Fruit fly (Drosophila melanogaster): ENCODE results near the gene Ir85a.

Gene Ir85a

dm6 chr3R:8801126-8801762 lies 6.8 kb downstream of the Ir85a start, which contains the start of the genes Pif1A, Pif1B and CCT7 (continued):
- TF ChIP-seq Oaz (GFP tag; IDR thresholded peaks at IDR 0.05) (no peak), prd (optimal IDR thresholded peaks at IDR 0.05) (no peak), prd (GFP tag; IDR thresholded peaks at IDR 0.05) (no peak), dmrt99B (tag; optimal IDR thresholded peaks at IDR 0.05) (no peak), amos (GFP tag; IDR thresholded peaks at IDR 0.05; ENCODE audit: partially characterized antibody) (peak; percentile 91), CG17361 (GFP tag; IDR thresholded peaks at IDR 0.05) (peak; percentile 38; the same call in 1 of the 3 replicates), gem (tag; optimal IDR thresholded peaks at IDR 0.05) (peak; percentile 32), slbo (GFP tag; IDR thresholded peaks at IDR 0.05) (peak; percentile 14; the same call in 1 of the 2 replicates), CG17829 (tag; optimal IDR thresholded peaks at IDR 0.05) (peak; percentile 40), CG13296 (GFP tag; optimal IDR thresholded peaks at IDR 0.05) (no peak), inv (GFP tag; IDR thresholded peaks at IDR 0.05; ENCODE audit: partially characterized antibody) (peak; percentile 90), Kr (GFP tag; optimal IDR thresholded peaks at IDR 0.05) (no peak), CG10959 (GFP tag; IDR thresholded peaks at IDR 0.05) (no peak), knrl (GFP tag; IDR thresholded peaks at IDR 0.05; ENCODE audit: partially characterized antibody) (peak; percentile 93), chm (GFP tag; IDR thresholded peaks at IDR 0.05) (no peak), vfl (GFP tag; optimal IDR thresholded peaks at IDR 0.05) (peak; percentile 17), CG10267 (tag; optimal IDR thresholded peaks at IDR 0.05) (peak; percentile 57), Fer1 (GFP tag; optimal IDR thresholded peaks at IDR 0.05) (peak; percentile 15), tgo (GFP tag; IDR thresholded peaks at IDR 0.05) (no peak), ato (GFP tag; IDR thresholded peaks at IDR 0.05; ENCODE audit: partially characterized antibody) (peak; percentile 77), vvl (GFP tag; IDR thresholded peaks at IDR 0.05) (peak; percentile 24; the same call in 1 of the 2 replicates), Dp (GFP tag; optimal IDR thresholded peaks at IDR 0.05) (peak; percentile 79), da (GFP tag; optimal IDR thresholded peaks at IDR 0.05) (peak; percentile 33), dpn (GFP tag; optimal IDR thresholded peaks at IDR 0.05) (peak; percentile 25 to 45), Med (GFP tag) (peak; percentile 90)

DNA sequence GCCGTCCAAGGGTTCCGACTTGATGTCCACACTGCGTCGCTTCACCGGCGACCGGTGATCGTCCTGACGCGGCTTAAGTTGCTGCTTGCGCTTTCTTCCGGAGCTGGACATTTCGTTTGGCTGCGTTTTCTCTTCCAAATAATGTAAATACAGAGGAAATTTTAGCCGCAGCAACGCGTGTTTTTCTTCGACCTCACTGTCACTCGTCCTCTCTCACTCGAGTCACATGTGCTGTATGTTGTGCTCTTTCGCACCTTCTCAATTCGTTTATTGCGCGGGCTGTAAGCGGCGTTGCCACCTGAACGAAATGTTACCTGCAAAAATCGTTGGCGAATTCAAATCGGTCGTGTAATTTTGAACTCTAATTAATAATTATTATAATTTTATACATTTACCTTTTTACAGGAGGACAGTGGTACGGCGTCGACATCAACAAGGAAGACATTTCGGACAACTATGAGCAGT lies 10.9 kb downstream of the Ir85a start, which contains the start of gene CG9839:
Gene CG9839 (minus strand): TSS at position 415 of the 465 bp plus-strand sequence.
- no peak for TF ChIP-seq TFAM (GFP tag; optimal IDR thresholded peaks at IDR 0.05)
- TF ChIP-seq CG4360 (GFP tag; IDR thresholded peaks at IDR 0.05): no peak
- TF ChIP-seq phol (tag; optimal IDR thresholded peaks at IDR 0.05): no peak
- TF ChIP-seq CG12071 (GFP tag; optimal IDR thresholded peaks at IDR 0.05): no peak
- no peak for TF ChIP-seq Aef1 (GFP tag; IDR thresholded peaks at IDR 0.05)
- no peak for TF ChIP-seq mirr (GFP tag; optimal IDR thresholded peaks at IDR 0.05)
- 0 out of 2 replicates have a peak, but pooled peaks have one; percentile 17 for TF ChIP-seq vvl (GFP tag; IDR thresholded peaks at IDR 0.05)
- no peak for TF ChIP-seq eve (GFP tag; optimal IDR thresholded peaks at IDR 0.05)
- TF ChIP-seq CG30403 (GFP tag; optimal IDR thresholded peaks at IDR 0.05): no peak
- TF ChIP-seq sens (GFP tag): no peak
- TF ChIP-seq Drgx (GFP tag; IDR thresholded peaks at IDR 0.05): 0 out of 2 replicates have a peak, but pooled peaks have one; percentile 6
- no peak for TF ChIP-seq Taf1 (GFP tag; IDR thresholded peaks at IDR 0.05)
- TF ChIP-seq sens-2 (GFP tag; IDR thresholded peaks at IDR 0.05): no peak
- TF ChIP-seq CG7357 (GFP tag; IDR thresholded peaks at IDR 0.05): no peak
- peak; percentile 77 for TF ChIP-seq CG8478 (optimal IDR thresholded peaks at IDR 0.05)
- TF ChIP-seq run (tag; optimal IDR thresholded peaks at IDR 0.05): no peak
- no peak for TF ChIP-seq CG9932 (GFP tag; IDR thresholded peaks at IDR 0.05)
- TF ChIP-seq CG11723 (GFP tag; optimal IDR thresholded peaks at IDR 0.05): no peak
- no peak for TF ChIP-seq CTCF (GFP tag; optimal IDR thresholded peaks at IDR 0.05)
- no peak for TF ChIP-seq Doc2 (GFP tag; IDR thresholded peaks at IDR 0.05)
- TF ChIP-seq sqz (GFP tag; optimal IDR thresholded peaks at IDR 0.05): no peak
- TF ChIP-seq fd64A (GFP tag; optimal IDR thresholded peaks at IDR 0.05): no peak
- TF ChIP-seq unc-4 (GFP tag; IDR thresholded peaks at IDR 0.05; ENCODE audit: partially characterized antibody): no peak
- no peak for TF ChIP-seq CG13296 (GFP tag; optimal IDR thresholded peaks at IDR 0.05)
- TF ChIP-seq kay (GFP tag; optimal IDR thresholded peaks at IDR 0.05): no peak
- TF ChIP-seq CG13624 (GFP tag; optimal IDR thresholded peaks at IDR 0.05): no peak
- peak; percentile 62 for TF ChIP-seq CG3995 (GFP tag; optimal IDR thresholded peaks at IDR 0.05)
- TF ChIP-seq ERR (GFP tag; optimal IDR thresholded peaks at IDR 0.05): no peak
- no peak for TF ChIP-seq CG14050 (GFP tag; IDR thresholded peaks at IDR 0.05)

Measured in whole organism, embryonic.